Worm (Caenorhabditis elegans) whole organism, late embryonic: ENCODE results near the gene W04B5.5.

Source experiments
- che-1 ChIP-seq: sonication (generic microtip); optimal IDR thresholded peaks from 2 replicates; lab custom pipeline; 2016; ENCODE audit warnings: mild to moderate bottlenecking, missing genetic modification characterization, missing compliant biosample characterization
- pax-1 ChIP-seq: fragments of 150-350 bp; optimal IDR thresholded peaks from 2 replicates; lab custom pipeline; 2014; ENCODE audit warnings: missing biosample characterization, missing genetic modification characterization
- sox-4 ChIP-seq: sonication (generic microtip); optimal IDR thresholded peaks from 2 replicates; lab custom pipeline; 2017; ENCODE audit warnings: mild to moderate bottlenecking, missing genetic modification characterization, inconsistent platforms, missing compliant biosample characterization
- unc-55 ChIP-seq: sonication (generic microtip); optimal IDR thresholded peaks from 2 replicates; lab custom pipeline; 2017; ENCODE audit warnings: missing biosample characterization, missing genetic modification reagents, missing genetic modification characterization

DNA sequence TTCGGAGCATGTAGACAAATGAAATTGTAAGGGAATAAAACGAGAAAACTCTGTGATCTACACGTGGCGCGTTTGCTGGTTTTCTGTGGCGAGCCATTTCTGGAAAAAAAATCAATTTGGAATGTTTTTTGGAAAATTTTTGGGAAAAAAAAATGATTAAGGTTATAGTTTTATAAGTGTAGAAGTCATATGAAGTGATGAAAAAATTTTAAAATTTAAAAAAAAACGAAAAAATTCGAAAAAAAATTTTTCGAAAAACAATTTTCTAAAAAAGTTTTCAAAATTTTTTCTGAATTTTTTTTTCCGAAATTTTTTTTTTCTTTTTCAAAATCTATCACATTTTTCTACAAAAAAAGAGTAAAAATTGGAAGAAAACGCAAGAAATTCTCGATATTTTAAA is 31.5 kb downstream of the W04B5.5 start, which contains the start of gene H14E04.3:
- TF ChIP-seq unc-55 (GFP tag; lab: Kevin White, UChicago) (no peak), sox-4 (tag; lab: Kevin White, UChicago) (no peak), pax-1 (tag; lab: Kevin White, UChicago) (no peak), che-1 (tag; lab: Kevin White, UChicago) (no peak)
